Worm (Caenorhabditis elegans): ENCODE results near the gene ddo-1.

The ddo-1 gene

ce11 chrV:17749181-17749580 is 27.8 kb downstream of the ddo-1 start, which contains the start of gene R12G8.1 (continued):
- TF ChIP-seq dpl-1 (GFP tag; optimal IDR thresholded peaks at IDR 0.05) (no peak), mxl-2 (GFP tag; conservative IDR thresholded peaks at IDR 0.05) (no peak), ctbp-1 (GFP tag; IDR thresholded peaks at IDR 0.05) (peak; percentile 70)

- TF ChIP-seq madf-5 (GFP tag; IDR thresholded peaks at IDR 0.05) (no peak), nhr-111 (GFP tag; optimal IDR thresholded peaks at IDR 0.05) (no peak), dmd-6 (GFP tag; IDR thresholded peaks at IDR 0.05) (no peak), attf-4 (tag; optimal IDR thresholded peaks at IDR 0.05) (no peak), hlh-11 (tag; optimal IDR thresholded peaks at IDR 0.05) (no peak), nhr-77 (tag; optimal IDR thresholded peaks at IDR 0.05) (no peak), dpl-1 (GFP tag; optimal IDR thresholded peaks at IDR 0.05) (no peak), zip-2 (tag; optimal IDR thresholded peaks at IDR 0.05) (no peak), aha-1 (tag) (no peak), vab-7 (GFP tag; IDR thresholded peaks at IDR 0.05) (no peak), daf-16 (GFP tag; optimal IDR thresholded peaks at IDR 0.05) (no peak), daf-16 (tag; optimal IDR thresholded peaks at IDR 0.05) (no peak)
These were observed 30.1 kb downstream of the ddo-1 start, which contains the start of gene twk-36 for ce11 chrV:17746959-17747358. Gene twk-36 (minus strand): TSS chrV:17747059.

- TF ChIP-seq ceh-62 (tag; optimal IDR thresholded peaks at IDR 0.05) (no peak), nhr-237 (tag; optimal IDR thresholded peaks at IDR 0.05) (no peak), D1046.2 (GFP tag; IDR thresholded peaks at IDR 0.05) (no peak), nhr-25 (tag; optimal IDR thresholded peaks at IDR 0.05; ENCODE audit: borderline replicate concordance, insufficient read depth) (no peak), nhr-28 (tag; optimal IDR thresholded peaks at IDR 0.05) (no peak), lsy-2 (tag; optimal IDR thresholded peaks at IDR 0.05) (no peak), zip-11 (GFP tag; IDR thresholded peaks at IDR 0.05) (no peak), nhr-42 (GFP tag; IDR thresholded peaks at IDR 0.05) (no peak), daf-8 (GFP tag; IDR thresholded peaks at IDR 0.05) (no peak), ceh-44 (GFP tag; IDR thresholded peaks at IDR 0.05) (no peak), ceh-82 (tag; optimal IDR thresholded peaks at IDR 0.05) (no peak), unc-39 (tag; optimal IDR thresholded peaks at IDR 0.05) (no peak), snpc-4 (tag; optimal IDR thresholded peaks at IDR 0.05) (no peak), lim-7 (GFP tag; IDR thresholded peaks at IDR 0.05) (no peak), rbr-2 (tag; optimal IDR thresholded peaks at IDR 0.05) (no peak), lir-3 (tag; optimal IDR thresholded peaks at IDR 0.05) (no peak), unc-130 (GFP tag; optimal IDR thresholded peaks at IDR 0.05) (no peak), nhr-6 (tag; optimal IDR thresholded peaks at IDR 0.05) (no peak)
These were observed 33.2 kb downstream of the ddo-1 start for ce11 chrV:17743802-17744201.

ce11 chrV:17739801-17740200 is 37.2 kb downstream of the ddo-1 start, which contains the start of gene cutl-4:
Gene cutl-4 (minus strand): TSS chrV:17739901.
- TF ChIP-seq T20F7.1 (GFP tag; optimal IDR thresholded peaks at IDR 0.05), result no peak
- TF ChIP-seq nhr-111 (GFP tag; optimal IDR thresholded peaks at IDR 0.05), result no peak
- TF ChIP-seq nhr-28 (tag; optimal IDR thresholded peaks at IDR 0.05), result no peak
- TF ChIP-seq lsy-2 (tag; optimal IDR thresholded peaks at IDR 0.05), result no peak
- no peak for TF ChIP-seq snpc-4 (tag; optimal IDR thresholded peaks at IDR 0.05)
- TF ChIP-seq nhr-10 (tag; optimal IDR thresholded peaks at IDR 0.05), result no peak
- no peak for TF ChIP-seq dmd-9 (GFP tag; IDR thresholded peaks at IDR 0.05)
- TF ChIP-seq ZK546.5 (tag; optimal IDR thresholded peaks at IDR 0.05), result no peak
- no peak for TF ChIP-seq hlh-30 (tag; optimal IDR thresholded peaks at IDR 0.05; ENCODE audit: insufficient read depth)
- no peak for TF ChIP-seq R02D3.7 (tag; optimal IDR thresholded peaks at IDR 0.05)
- TF ChIP-seq unc-39 (tag; optimal IDR thresholded peaks at IDR 0.05), result no peak
- TF ChIP-seq ceh-20 (GFP tag; IDR thresholded peaks at IDR 0.05), result no peak
- no peak for TF ChIP-seq egl-43 (GFP tag; IDR thresholded peaks at IDR 0.05)
- TF ChIP-seq daf-19 (GFP tag; conservative IDR thresholded peaks at IDR 0.05), result no peak
- TF ChIP-seq ceh-82 (tag; optimal IDR thresholded peaks at IDR 0.05), result no peak

All from whole organism, L4 larva.